Worm (Caenorhabditis elegans): ENCODE data around the gene gpd-1.

gpd-1 gene

ce11 chrII:10374776-10375175 is 19.2 kb upstream of the gpd-1 start:
- no peak for TF ChIP-seq ceh-58 (GFP tag; IDR thresholded peaks at IDR 0.05)
- no peak for TF ChIP-seq lin-26 (GFP tag; IDR thresholded peaks at IDR 0.05)
- TF ChIP-seq hlh-26 (GFP tag; conservative IDR thresholded peaks at IDR 0.05): no peak

- TF ChIP-seq mxl-1 (tag; optimal IDR thresholded peaks at IDR 0.05) (no peak), hmg-1.2 (GFP tag; IDR thresholded peaks at IDR 0.05) (peak; percentile 62), F10E7.11 (tag; optimal IDR thresholded peaks at IDR 0.05) (no peak)
These were observed 16.0 kb upstream of the gpd-1 start for ce11 chrII:10377901-10378300.

ce11 chrII:10379546-10379945 is 14.4 kb upstream of the gpd-1 start:
- TF ChIP-seq ztf-25 (GFP tag; IDR thresholded peaks at IDR 0.05) (no peak), zfh-2 (GFP tag; conservative IDR thresholded peaks at IDR 0.05) (peak; percentile 53; the same call in 1 of the 2 replicates), rpc-1 (optimal IDR thresholded peaks at IDR 0.05) (no peak), rpc-1 (tag; optimal IDR thresholded peaks at IDR 0.05) (no peak), ztf-22 (GFP tag; optimal IDR thresholded peaks at IDR 0.05) (no peak), egrh-3 (GFP tag; IDR thresholded peaks at IDR 0.05) (0 out of 2 replicates have a peak, but pooled peaks have one; percentile 30), cebp-1 (GFP tag; IDR thresholded peaks at IDR 0.05) (no peak), cebp-1 (tag; optimal IDR thresholded peaks at IDR 0.05) (no peak), F23B12.7 (tag; optimal IDR thresholded peaks at IDR 0.05; ENCODE audit: insufficient read depth) (no peak)

- TF ChIP-seq pbrm-1 (GFP tag; IDR thresholded peaks at IDR 0.05) (0 out of 2 replicates have a peak, but pooled peaks have one; percentile 11), nhr-80 (tag; optimal IDR thresholded peaks at IDR 0.05) (peak; percentile 70), F23B12.7 (tag; optimal IDR thresholded peaks at IDR 0.05; ENCODE audit: insufficient read depth) (no peak), pha-4 (tag; optimal IDR thresholded peaks at IDR 0.05) (no peak), lin-54 (GFP tag; optimal IDR thresholded peaks at IDR 0.05) (peak; percentile 20), attf-5 (GFP tag; optimal IDR thresholded peaks at IDR 0.05) (peak; percentile 26), hsf-1 (GFP tag; IDR thresholded peaks at IDR 0.05) (0 out of 2 replicates have a peak, but pooled peaks have one; percentile 39), lin-35 (GFP tag; optimal IDR thresholded peaks at IDR 0.05) (no peak), mcd-1 (GFP tag; IDR thresholded peaks at IDR 0.05) (peak; percentile 51; the same call in 1 of the 2 replicates), ztf-25 (GFP tag; IDR thresholded peaks at IDR 0.05) (no peak), Y56A3A.18 (GFP tag; IDR thresholded peaks at IDR 0.05) (peak; percentile 64; the same call in 1 of the 2 replicates), cebp-1 (GFP tag; IDR thresholded peaks at IDR 0.05) (peak; percentile 31; the same call in 1 of the 2 replicates), cebp-1 (tag; optimal IDR thresholded peaks at IDR 0.05) (peak; percentile 67), Y95B8A.8 (GFP tag; IDR thresholded peaks at IDR 0.05) (no peak), K11D2.4 (GFP tag; IDR thresholded peaks at IDR 0.05) (peak; percentile 41; the same call in 1 of the 2 replicates), nhr-27 (tag; optimal IDR thresholded peaks at IDR 0.05) (no peak), egrh-3 (GFP tag; IDR thresholded peaks at IDR 0.05) (peak; percentile 65; the same call in 1 of the 2 replicates), dox-1 (GFP tag; IDR thresholded peaks at IDR 0.05) (peak; percentile 73), somi-1 (GFP tag; optimal IDR thresholded peaks at IDR 0.05) (no peak), zfh-2 (GFP tag; conservative IDR thresholded peaks at IDR 0.05) (peak; percentile 81), ztf-26 (tag; optimal IDR thresholded peaks at IDR 0.05) (peak; percentile 1), let-526 (GFP tag; IDR thresholded peaks at IDR 0.05) (0 out of 2 replicates have a peak, but pooled peaks have one; percentile 45), ztf-22 (GFP tag; optimal IDR thresholded peaks at IDR 0.05) (no peak), lsl-1 (GFP tag; optimal IDR thresholded peaks at IDR 0.05) (no peak), lin-40 (tag; optimal IDR thresholded peaks at IDR 0.05) (peak; percentile 30), hmg-1.2 (GFP tag; IDR thresholded peaks at IDR 0.05) (peak; percentile 65; the same call in 1 of the 2 replicates), ama-1 (optimal IDR thresholded peaks at IDR 0.05) (no peak), ama-1 (GFP tag; optimal IDR thresholded peaks at IDR 0.05) (no peak), snpc-4 (GFP tag; optimal IDR thresholded peaks at IDR 0.05) (no peak), snpc-4 (tag; optimal IDR thresholded peaks at IDR 0.05) (peak in 2 of 4 experiments; percentile 41 to 82), ZK185.1 (tag; optimal IDR thresholded peaks at IDR 0.05; ENCODE audit: poor library complexity, severe bottlenecking) (peak; percentile 11), snpc-1.3 (tag; optimal IDR thresholded peaks at IDR 0.05; ENCODE audit: insufficient read depth) (no peak), tbp1 (GFP tag; optimal IDR thresholded peaks at IDR 0.05) (peak; percentile 6), Y79H2A.3 (GFP tag; conservative IDR thresholded peaks at IDR 0.05) (no peak), gei-17 (GFP tag; optimal IDR thresholded peaks at IDR 0.05) (peak; percentile 8), chd-7 (tag; optimal IDR thresholded peaks at IDR 0.05) (peak; percentile 51)
These were observed 11.7 kb upstream of the gpd-1 start for ce11 chrII:10382247-10382646.
